Worm (Caenorhabditis elegans): Measurements from ENCODE around the gene F20C5.5.

DNA sequence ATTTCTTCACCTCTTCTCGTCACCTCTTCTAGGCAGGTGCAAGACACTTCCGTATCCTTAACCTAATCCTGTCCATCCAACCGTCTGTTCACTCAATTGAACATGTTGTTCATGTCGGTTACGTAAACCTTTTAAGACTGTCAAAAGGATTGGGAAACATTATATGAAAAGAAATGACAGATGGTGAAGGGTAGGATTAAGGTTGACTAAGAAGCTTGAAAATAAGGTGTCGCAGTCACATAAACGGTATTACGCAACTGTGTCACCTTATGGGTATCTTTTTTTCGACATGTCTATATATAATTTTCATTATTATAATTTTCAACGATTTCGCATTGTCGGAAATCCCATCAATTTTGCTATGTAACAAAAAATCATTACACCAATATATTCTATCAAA, 46.6 kb downstream of the F20C5.5 start:
- TF ChIP-seq ceh-16 (tag; optimal IDR thresholded peaks at IDR 0.05) = no peak
- no peak for TF ChIP-seq elt-3 (tag; optimal IDR thresholded peaks at IDR 0.05)
- TF ChIP-seq aly-2 (tag; optimal IDR thresholded peaks at IDR 0.05) = no peak
- TF ChIP-seq skn-1 (tag; optimal IDR thresholded peaks at IDR 0.05) = no peak
- no peak for TF ChIP-seq tbx-2 (tag; optimal IDR thresholded peaks at IDR 0.05)
- TF ChIP-seq zag-1 (tag; optimal IDR thresholded peaks at IDR 0.05) = no peak
- TF ChIP-seq nhr-11 (tag; optimal IDR thresholded peaks at IDR 0.05) = no peak
- no peak for TF ChIP-seq ceh-28 (tag; optimal IDR thresholded peaks at IDR 0.05)
- TF ChIP-seq ztf-11 (tag; optimal IDR thresholded peaks at IDR 0.05) = no peak
- TF ChIP-seq snpc-4 (tag; optimal IDR thresholded peaks at IDR 0.05) = no peak
- no peak for TF ChIP-seq pqm-1 (tag; optimal IDR thresholded peaks at IDR 0.05)
- no peak for TF ChIP-seq pha-4 (tag; optimal IDR thresholded peaks at IDR 0.05)
- no peak for TF ChIP-seq nhr-67 (tag; optimal IDR thresholded peaks at IDR 0.05)
- no peak for TF ChIP-seq egl-27 (tag; optimal IDR thresholded peaks at IDR 0.05)

Data from whole organism, L3 larva.